Worm (Caenorhabditis elegans) whole organism, L4 larva: ENCODE results near the gene F52B10.3.

ENCODE experiments used
- F44E2.7 ChIP-seq: fragments of 200-800 bp; sonication (Bioruptor generic); IDR thresholded peaks from 2 replicates; pipeline ENCODE4 v2.1.2; 2022; ENCODE audit warnings: missing genetic modification characterization, missing compliant biosample characterization
- T20F7.1 ChIP-seq: fragments of 200-800 bp; sonication (Bioruptor generic); optimal IDR thresholded peaks from 2 replicates; lab custom pipeline; 2018; ENCODE audit warnings: mild to moderate bottlenecking, missing genetic modification characterization, missing compliant biosample characterization
- Y105C5A.15 ChIP-seq: fragments of 200-800 bp; sonication (Bioruptor generic); IDR thresholded peaks from 2 replicates; pipeline ENCODE4 v1.3.6; 2022; ENCODE audit warnings: missing genetic modification characterization, missing compliant biosample characterization
- Y5F2A.4 ChIP-seq: fragments of 200-800 bp; sonication (Bioruptor generic); optimal IDR thresholded peaks from 2 replicates; lab custom pipeline; 2018; ENCODE audit warnings: mild to moderate bottlenecking, missing genetic modification characterization, missing compliant biosample characterization
- Y75B8A.6 ChIP-seq: fragments of 200-800 bp; sonication (Bioruptor generic); IDR thresholded peaks from 2 replicates; pipeline ENCODE4 v1.3.6; 2022; ENCODE audit warnings: missing genetic modification reagents, missing genetic modification characterization, missing compliant biosample characterization
- aly-2 ChIP-seq: sonication (generic microtip); optimal IDR thresholded peaks from 2 replicates; lab custom pipeline; 2018; ENCODE audit warnings: missing biosample characterization, missing genetic modification characterization
- ceh-32 ChIP-seq: sonication (generic microtip); optimal IDR thresholded peaks from 2 replicates; lab custom pipeline; 2016; ENCODE audit warnings: mild to moderate bottlenecking, missing genetic modification characterization, missing compliant biosample characterization; ENCODE audit not compliant: poor library complexity
- ceh-82 ChIP-seq: sonication (generic microtip); optimal IDR thresholded peaks from 2 replicates; lab custom pipeline; 2017; ENCODE audit warnings: missing biosample characterization, missing genetic modification characterization
- ctbp-1 ChIP-seq: fragments of 200-800 bp; sonication (Bioruptor generic); IDR thresholded peaks from 2 replicates; pipeline ENCODE4 v1.3.6; 2022; ENCODE audit warnings: missing genetic modification reagents, missing genetic modification characterization, missing compliant biosample characterization
- dmd-9 ChIP-seq: fragments of 200-800 bp; sonication (Bioruptor generic); IDR thresholded peaks from 2 replicates; pipeline ENCODE4 v1.3.6; 2022; ENCODE audit warnings: missing genetic modification reagents, missing genetic modification characterization, missing compliant biosample characterization
- egl-43 ChIP-seq: fragments of 200-800 bp; sonication (Bioruptor generic); IDR thresholded peaks from 2 replicates; pipeline ENCODE4 v1.3.6; 2022; ENCODE audit warnings: missing genetic modification reagents, missing genetic modification characterization, missing compliant biosample characterization
- hlh-11 ChIP-seq: fragments of 200-800 bp; sonication (Bioruptor generic); optimal IDR thresholded peaks from 2 replicates; lab custom pipeline; 2018; ENCODE audit warnings: mild to moderate bottlenecking, missing genetic modification characterization, missing compliant biosample characterization
- hlh-30 ChIP-seq: sonication (generic microtip); optimal IDR thresholded peaks from 2 replicates; lab custom pipeline; 2017; ENCODE audit warnings: antibody characterized with exemption, mild to moderate bottlenecking, missing genetic modification characterization, missing compliant biosample characterization; ENCODE audit not compliant: insufficient read depth
- hmg-1.1 ChIP-seq: fragments of 200-800 bp; sonication (Bioruptor generic); IDR thresholded peaks from 2 replicates; pipeline ENCODE4 v1.3.6; 2022; ENCODE audit warnings: missing genetic modification reagents, missing genetic modification characterization, missing compliant biosample characterization
- lim-7 ChIP-seq: fragments of 200-800 bp; sonication (Bioruptor generic); IDR thresholded peaks from 2 replicates; pipeline ENCODE4 v1.3.6; 2022; ENCODE audit warnings: missing genetic modification characterization, missing compliant biosample characterization
- lin-1 ChIP-seq: fragments of 200-800 bp; sonication (Bioruptor generic); IDR thresholded peaks from 2 replicates; pipeline ENCODE4 v1.3.6; 2022; ENCODE audit warnings: missing genetic modification reagents, missing genetic modification characterization, missing compliant biosample characterization
- lin-13 ChIP-seq: fragments of 150-350 bp; optimal IDR thresholded peaks from 2 replicates; lab custom pipeline; 2014; ENCODE audit warnings: missing biosample characterization, missing genetic modification reagents, missing genetic modification characterization
- lin-15B ChIP-seq: fragments of 150-350 bp; sonication (generic microtip); optimal IDR thresholded peaks from 3 replicates; lab custom pipeline; 2014; ENCODE audit warnings: missing biosample characterization, missing genetic modification characterization
- lin-39 ChIP-seq: fragments of 150-350 bp; optimal IDR thresholded peaks from 2 replicates; lab custom pipeline; 2014; ENCODE audit warnings: missing biosample characterization, missing genetic modification reagents, missing genetic modification characterization
- lir-3 ChIP-seq: sonication (generic microtip); optimal IDR thresholded peaks from 2 replicates; lab custom pipeline; 2016; ENCODE audit warnings: mild to moderate bottlenecking, missing genetic modification characterization, missing compliant biosample characterization
- mdl-1 ChIP-seq, 2 experiments: fragments of 150-350 bp in 1 of 2; sonication (generic microtip) in 1 of 2; optimal IDR thresholded peaks; 2 replicates each; lab custom pipeline; 2014 to 2017; ENCODE audit warnings: missing biosample characterization in 2 of 2, missing genetic modification characterization in 2 of 2
- mes-2 ChIP-seq: sonication (generic microtip); optimal IDR thresholded peaks from 2 replicates; lab custom pipeline; 2016; ENCODE audit warnings: missing genotype, mild to moderate bottlenecking, missing genetic modification characterization, missing compliant biosample characterization; ENCODE audit not compliant: poor library complexity, severe bottlenecking
- nhr-11 ChIP-seq: fragments of 150-350 bp; optimal IDR thresholded peaks from 2 replicates; lab custom pipeline; 2014; ENCODE audit warnings: missing biosample characterization, missing genetic modification characterization
- nhr-111 ChIP-seq: fragments of 200-800 bp; sonication (Bioruptor generic); optimal IDR thresholded peaks from 2 replicates; lab custom pipeline; 2018; ENCODE audit warnings: mild to moderate bottlenecking, missing genetic modification characterization, missing compliant biosample characterization
- nhr-28 ChIP-seq: fragments of 150-350 bp; optimal IDR thresholded peaks from 2 replicates; lab custom pipeline; 2014; ENCODE audit warnings: missing biosample characterization, missing genetic modification characterization
- nhr-42 ChIP-seq: fragments of 200-800 bp; sonication (Bioruptor generic); IDR thresholded peaks from 2 replicates; pipeline ENCODE4 v1.3.6; 2022; ENCODE audit warnings: missing genetic modification characterization, missing compliant biosample characterization
- saeg-2 ChIP-seq: fragments of 200-800 bp; sonication (Bioruptor generic); IDR thresholded peaks from 2 replicates; pipeline ENCODE4 v1.3.6; 2022; ENCODE audit warnings: missing genetic modification reagents, missing genetic modification characterization, missing compliant biosample characterization
- set-16 ChIP-seq: fragments of 200-800 bp; sonication (Bioruptor generic); IDR thresholded peaks from 2 replicates; pipeline ENCODE4 v1.3.6; 2022; ENCODE audit warnings: missing genetic modification reagents, missing genetic modification characterization, missing compliant biosample characterization
- unc-130 ChIP-seq: sonication (generic microtip); optimal IDR thresholded peaks from 2 replicates; lab custom pipeline; 2016; ENCODE audit warnings: missing genetic modification reagents, missing genetic modification characterization, missing compliant biosample characterization
- unc-39 ChIP-seq: sonication (generic microtip); optimal IDR thresholded peaks from 2 replicates; lab custom pipeline; 2017; ENCODE audit warnings: missing biosample characterization, missing genetic modification characterization
- unc-62 ChIP-seq, 3 experiments: fragments of 150-350 bp in 1 of 3; sonication (generic microtip); optimal IDR thresholded peaks in 2 of 3; peaks in 1 of 3; 1 replicate in 1 of 3; 2 replicates in 2 of 3; lab custom pipeline; 2014 to 2017; ENCODE audit warnings: missing biosample characterization in 3 of 3, missing genetic modification characterization in 3 of 3, missing genetic modification reagents in 3 of 3, missing genotype in 1 of 3
- vab-7 ChIP-seq: fragments of 200-800 bp; sonication (Bioruptor generic); IDR thresholded peaks from 2 replicates; pipeline ENCODE4 v1.3.6; 2022; ENCODE audit warnings: missing genetic modification reagents, missing genetic modification characterization, missing compliant biosample characterization
- zag-1 ChIP-seq: fragments of 150-350 bp; optimal IDR thresholded peaks from 2 replicates; lab custom pipeline; 2014; ENCODE audit warnings: missing biosample characterization, missing genetic modification characterization
- zip-11 ChIP-seq: fragments of 200-800 bp; sonication (Bioruptor generic); IDR thresholded peaks from 2 replicates; pipeline ENCODE4 v1.3.6; 2022; ENCODE audit warnings: missing genetic modification characterization, missing compliant biosample characterization
- zip-2 ChIP-seq: fragments of 150-350 bp; optimal IDR thresholded peaks from 2 replicates; lab custom pipeline; 2014; ENCODE audit warnings: missing biosample characterization, missing genetic modification characterization
- ztf-7 ChIP-seq: fragments of 150-350 bp; optimal IDR thresholded peaks from 2 replicates; lab custom pipeline; 2014; ENCODE audit warnings: missing biosample characterization, missing genetic modification characterization

The F52B10.3 gene

DNA sequence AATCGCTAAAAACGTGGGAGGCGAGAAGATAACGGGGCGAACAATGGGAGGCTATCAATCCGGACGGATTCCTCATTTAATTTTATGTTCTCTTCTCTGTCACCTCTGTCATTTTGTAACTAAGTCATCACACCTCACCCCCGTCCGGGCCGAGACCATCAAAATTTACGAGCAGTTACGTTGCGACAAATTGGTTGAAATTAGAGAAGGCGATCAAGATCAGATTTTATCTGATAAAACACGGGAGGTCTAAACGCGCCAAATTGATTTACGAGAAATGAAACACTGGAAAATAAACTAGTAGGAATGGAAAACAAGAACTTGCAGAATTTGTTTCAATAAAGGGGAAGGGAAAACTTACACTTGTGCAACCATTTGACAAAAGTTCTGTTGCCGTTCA, 29.9 kb upstream of the F52B10.3 start:
- no peak for TF ChIP-seq hmg-1.1 (GFP tag; lab: Robert Waterston, UW)
- no peak for TF ChIP-seq vab-7
- no peak for TF ChIP-seq T20F7.1
- no peak for TF ChIP-seq nhr-11 (tag; lab: Kevin White, UChicago)
- TF ChIP-seq Y105C5A.15 (GFP tag; lab: Robert Waterston, UW): no peak
- no peak for TF ChIP-seq Y5F2A.4 (GFP tag; lab: Kevin White, UChicago)

DNA sequence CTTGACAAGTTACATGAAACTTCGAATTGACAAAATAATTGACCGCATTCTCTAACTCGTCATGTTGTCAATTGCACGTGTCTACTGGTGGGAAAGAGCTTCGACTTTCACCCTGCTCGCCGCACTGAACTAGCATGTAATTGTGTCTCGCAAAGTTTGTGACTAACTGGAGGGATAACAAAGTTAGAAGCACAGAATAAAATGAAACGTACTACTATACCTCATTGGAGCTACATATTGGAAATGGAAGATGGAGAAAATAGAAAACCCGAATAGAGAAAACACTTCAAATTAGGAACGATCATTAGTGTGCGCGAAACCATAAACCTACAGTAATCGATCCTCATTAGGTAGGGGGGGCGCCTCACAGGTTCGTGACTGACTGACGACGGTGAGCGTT, 29.4 kb upstream of the F52B10.3 start:
- TF ChIP-seq nhr-28: no peak
- peak in 1 of 2 experiments; percentile 89 for TF ChIP-seq unc-62 (GFP tag; optimal IDR thresholded peaks at IDR 0.05 in 1 of 2; lab: Kevin White, UChicago)
- no peak for TF ChIP-seq unc-62 (tag; optimal IDR thresholded peaks at IDR 0.05; lab: Kevin White, UChicago)

DNA sequence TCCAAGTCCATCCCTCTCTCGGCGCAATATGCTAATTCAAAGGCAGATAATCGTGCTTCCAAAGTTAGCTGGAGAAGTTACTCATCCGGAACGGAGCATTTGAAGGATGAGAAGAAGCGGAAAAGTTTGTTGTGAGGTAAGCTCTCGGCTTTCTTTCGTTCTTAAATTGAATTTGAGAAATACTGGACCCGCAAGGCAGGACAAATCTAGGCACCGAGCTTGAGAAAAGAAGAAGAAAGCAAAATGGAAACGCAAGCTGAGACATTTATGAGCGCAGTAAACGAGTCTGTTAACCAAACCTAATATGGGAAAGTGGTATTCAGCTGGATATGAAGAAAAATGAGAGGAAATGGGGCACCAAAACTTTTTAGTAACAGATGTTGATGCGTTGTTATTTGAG, 27.8 kb upstream of the F52B10.3 start:
- TF ChIP-seq lin-13 (GFP tag; lab: Kevin White, UChicago) (no peak), lin-1 (GFP tag; lab: Robert Waterston, UW) (no peak), zip-2 (no peak), aly-2 (tag; lab: Kevin White, UChicago) (no peak), mes-2 (tag; lab: Kevin White, UChicago) (no peak), zag-1 (tag; lab: Kevin White, UChicago) (no peak), nhr-42 (no peak), nhr-111 (no peak), lin-39 (tag; lab: Kevin White, UChicago) (no peak), zip-11 (no peak), unc-39 (tag; lab: Kevin White, UChicago) (no peak), F44E2.7 (GFP tag; lab: Robert Waterston, UW) (no peak), ctbp-1 (no peak)

DNA sequence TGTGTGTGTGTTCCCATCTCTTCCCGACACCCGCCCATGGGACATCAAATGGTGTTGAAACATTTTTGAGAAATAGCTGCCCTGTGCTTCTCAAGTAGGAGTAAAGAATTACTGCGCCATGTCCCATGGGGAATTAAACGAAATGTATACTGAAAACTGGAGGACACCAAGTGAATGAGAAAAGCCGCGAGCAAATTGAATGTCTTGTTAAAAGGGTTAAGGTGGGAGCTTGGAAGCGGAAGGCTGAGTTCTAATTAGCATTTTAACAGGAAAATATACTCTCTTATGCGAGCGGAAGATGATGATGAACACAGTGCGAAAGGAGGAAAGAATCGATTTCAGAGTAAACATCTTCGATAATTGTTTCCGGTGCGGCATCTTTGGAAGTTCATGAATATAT, 26.3 kb upstream of the F52B10.3 start:
- TF ChIP-seq lim-7 (GFP tag; lab: Robert Waterston, UW): no peak
- TF ChIP-seq hlh-30 (tag; lab: Kevin White, UChicago): no peak
- TF ChIP-seq saeg-2 (GFP tag; lab: Robert Waterston, UW): no peak
- TF ChIP-seq ceh-32 (tag; lab: Kevin White, UChicago): no peak
- no peak for TF ChIP-seq T20F7.1
- no peak for TF ChIP-seq Y75B8A.6 (GFP tag; lab: Robert Waterston, UW)
- TF ChIP-seq hlh-11 (tag; lab: Kevin White, UChicago): no peak
- TF ChIP-seq zip-2: no peak
- TF ChIP-seq mdl-1 (tag; optimal IDR thresholded peaks at IDR 0.05; lab: Kevin White, UChicago): no peak
- no peak for TF ChIP-seq dmd-9
- TF ChIP-seq unc-62 (GFP tag; optimal IDR thresholded peaks at IDR 0.05 in 1 of 2; lab: Kevin White, UChicago): peak in 1 of 2 experiments; percentile 15
- no peak for TF ChIP-seq unc-62 (tag; optimal IDR thresholded peaks at IDR 0.05; lab: Kevin White, UChicago)
- no peak for TF ChIP-seq lin-15B
- TF ChIP-seq ceh-82 (tag; lab: Kevin White, UChicago): no peak
- no peak for TF ChIP-seq lir-3 (tag; lab: Kevin White, UChicago)
- 0 out of 2 replicates have a peak, but pooled peaks have one; percentile 15 for TF ChIP-seq set-16 (GFP tag; lab: Robert Waterston, UW)
- TF ChIP-seq ctbp-1: no peak
- 0 out of 2 replicates have a peak, but pooled peaks have one; percentile 13 for TF ChIP-seq egl-43 (GFP tag; lab: Robert Waterston, UW)
- no peak for TF ChIP-seq zip-11
- TF ChIP-seq unc-130 (GFP tag; lab: Kevin White, UChicago): no peak
- no peak for TF ChIP-seq ztf-7
